Fruit fly (Drosophila melanogaster) whole organism, wandering third instar larva: ENCODE data around the gene me31B.
A peak's percentile ranks its signal among the peaks of the same experiment; 100 is the strongest.

Experiments
- Abd-B ChIP-seq: fragments of >200 bp; optimal IDR thresholded peaks from 2 replicates; lab custom pipeline; 2017; ENCODE audit warnings: missing biosample characterization, missing genetic modification characterization
- CG32264 ChIP-seq: fragments of 200-800 bp; sonication (Bioruptor generic); optimal IDR thresholded peaks from 2 replicates; lab custom pipeline; 2016; ENCODE audit warnings: missing biosample characterization, missing genetic modification characterization
- CG9705 ChIP-seq: fragments of 200-800 bp; sonication (Bioruptor generic); optimal IDR thresholded peaks from 2 replicates; lab custom pipeline; 2018; ENCODE audit warnings: missing biosample characterization, mild to moderate bottlenecking, missing genetic modification characterization
- CrebA ChIP-seq: fragments of 200-800 bp; sonication (Bioruptor generic); optimal IDR thresholded peaks from 2 replicates; lab custom pipeline; 2016; ENCODE audit warnings: missing biosample characterization, mild to moderate bottlenecking, missing genetic modification characterization, borderline replicate concordance
- Dfd ChIP-seq: fragments of >200 bp; optimal IDR thresholded peaks from 2 replicates; lab custom pipeline; 2017; ENCODE audit warnings: missing biosample characterization, missing genetic modification characterization
- Dif ChIP-seq: fragments of 200-275, 200-300 bp; sonication (Bioruptor generic); optimal IDR thresholded peaks from 2 replicates; lab custom pipeline; 2018; ENCODE audit warnings: missing biosample characterization, missing genetic modification characterization; ENCODE audit not compliant: partially characterized antibody
- GATAd ChIP-seq: sonication (Bioruptor generic); optimal IDR thresholded peaks from 2 replicates; lab custom pipeline; 2016; ENCODE audit warnings: missing biosample characterization, missing genetic modification characterization
- HLH106 ChIP-seq: fragments of 200-800 bp; optimal IDR thresholded peaks from 3 replicates; lab custom pipeline; 2019; ENCODE audit warnings: missing biosample characterization, mild to moderate bottlenecking, missing genetic modification characterization, moderate library complexity
- Hnf4 ChIP-seq: fragments of 200-800 bp; sonication (Bioruptor generic); optimal IDR thresholded peaks from 2 replicates; lab custom pipeline; 2016; ENCODE audit warnings: missing biosample characterization, mild to moderate bottlenecking, missing genetic modification characterization
- Hr78 ChIP-seq: fragments of >200 bp; optimal IDR thresholded peaks from 2 replicates; lab custom pipeline; 2017; ENCODE audit warnings: missing biosample characterization, missing genetic modification characterization
- Hr83 ChIP-seq: fragments of 200-300 bp; sonication (Bioruptor generic); optimal IDR thresholded peaks from 2 replicates; lab custom pipeline; 2016; ENCODE audit warnings: missing biosample characterization, mild to moderate bottlenecking, missing genetic modification characterization, moderate library complexity; ENCODE audit not compliant: poor library complexity, severe bottlenecking
- Mio ChIP-seq: sonication (Bioruptor generic); optimal IDR thresholded peaks from 2 replicates; lab custom pipeline; 2016; ENCODE audit warnings: missing biosample characterization, missing genetic modification characterization
- Myc ChIP-seq: fragments of >200 bp; optimal IDR thresholded peaks from 2 replicates; lab custom pipeline; 2017
- N ChIP-seq: fragments of >200 bp; optimal IDR thresholded peaks from 2 replicates; lab custom pipeline; 2018; ENCODE audit warnings: missing biosample characterization, missing external identifiers, missing genetic modification characterization
- OdsH ChIP-seq: fragments of 200-800 bp; sonication (Bioruptor generic); optimal IDR thresholded peaks from 2 replicates; lab custom pipeline; 2016; ENCODE audit warnings: missing biosample characterization, mild to moderate bottlenecking, missing genetic modification characterization
- Rel ChIP-seq, 2 experiments: fragments of 200-800 bp; sonication (Bioruptor generic) in 1 of 2; optimal IDR thresholded peaks; 2 replicates in 1 of 2; 3 replicates in 1 of 2; lab custom pipeline; 2016 to 2019; ENCODE audit warnings: mild to moderate bottlenecking in 2 of 2, missing biosample characterization in 2 of 2, missing genetic modification characterization in 2 of 2, moderate library complexity in 1 of 2
- Sp1 ChIP-seq: fragments of 200-800 bp; sonication (Bioruptor generic); optimal IDR thresholded peaks from 3 replicates; lab custom pipeline; 2019; ENCODE audit warnings: missing biosample characterization, mild to moderate bottlenecking, missing genetic modification characterization, moderate library complexity
- Vsx2 ChIP-seq: fragments of 200-300, 225-300 bp; sonication (Bioruptor generic); optimal IDR thresholded peaks from 2 replicates; lab custom pipeline; 2018; ENCODE audit warnings: missing biosample characterization, missing genetic modification characterization; ENCODE audit not compliant: partially characterized antibody
- br ChIP-seq: fragments of 200-800 bp; sonication (Bioruptor generic); optimal IDR thresholded peaks from 2 replicates; lab custom pipeline; 2016; ENCODE audit warnings: missing biosample characterization, missing genetic modification characterization
- brk ChIP-seq: fragments of 200-800 bp; sonication (Bioruptor generic); optimal IDR thresholded peaks from 2 replicates; lab custom pipeline; 2016; ENCODE audit warnings: missing biosample characterization, mild to moderate bottlenecking, missing genetic modification characterization
- dl ChIP-seq, 2 experiments: fragments of 175-275, 200-275 bp in 1 of 2; fragments of 200-275 bp in 1 of 2; sonication (Bioruptor generic); optimal IDR thresholded peaks; lab custom pipeline; 2018; ENCODE audit warnings: mild to moderate bottlenecking in 2 of 2, missing biosample characterization in 2 of 2, missing genetic modification characterization in 2 of 2, moderate library complexity in 2 of 2; ENCODE audit not compliant: partially characterized antibody in 2 of 2, insufficient read depth in 1 of 2
- dmrt93B ChIP-seq: fragments of 200-800 bp; sonication (Bioruptor generic); optimal IDR thresholded peaks from 2 replicates; lab custom pipeline; 2018; ENCODE audit warnings: missing biosample characterization, mild to moderate bottlenecking, missing genetic modification characterization
- dsf ChIP-seq: sonication (Bioruptor generic); optimal IDR thresholded peaks from 2 replicates; lab custom pipeline; 2016; ENCODE audit warnings: missing biosample characterization, missing genetic modification characterization, borderline replicate concordance
- ey ChIP-seq: fragments of 200-800 bp; sonication (Bioruptor generic); optimal IDR thresholded peaks from 2 replicates; lab custom pipeline; 2016; ENCODE audit warnings: missing biosample characterization, missing genetic modification characterization
- foxo ChIP-seq, 2 experiments: fragments of 200-800 bp; sonication (Bioruptor generic); optimal IDR thresholded peaks; 2 replicates in 1 of 2; 3 replicates in 1 of 2; lab custom pipeline; 2016 to 2017; ENCODE audit warnings: missing biosample characterization in 2 of 2, missing genetic modification characterization in 2 of 2
- fru ChIP-seq: fragments of 200-800 bp; sonication (Bioruptor generic); optimal IDR thresholded peaks from 3 replicates; lab custom pipeline; 2016; ENCODE audit warnings: missing biosample characterization, mild to moderate bottlenecking, missing genetic modification characterization
- h ChIP-seq: fragments of 200-800 bp; sonication (Bioruptor generic); optimal IDR thresholded peaks from 3 replicates; lab custom pipeline; 2016; ENCODE audit warnings: missing biosample characterization, mild to moderate bottlenecking, missing genetic modification characterization
- jim ChIP-seq: fragments of 175-275, 200-325 bp; sonication (Bioruptor generic); optimal IDR thresholded peaks from 2 replicates; lab custom pipeline; 2016; ENCODE audit warnings: missing biosample characterization, mild to moderate bottlenecking, missing genetic modification characterization
- lola ChIP-seq: fragments of >200 bp; optimal IDR thresholded peaks from 2 replicates; lab custom pipeline; 2017; ENCODE audit warnings: missing biosample characterization, missing genetic modification characterization
- pan ChIP-seq: fragments of >200 bp; optimal IDR thresholded peaks from 2 replicates; lab custom pipeline; 2017
- psq ChIP-seq: fragments of 200-800 bp; sonication (Bioruptor generic); optimal IDR thresholded peaks from 3 replicates; lab custom pipeline; 2017; ENCODE audit warnings: missing biosample characterization, mild to moderate bottlenecking, missing genetic modification characterization, moderate library complexity
- rgr ChIP-seq: fragments of 200-800 bp; sonication (Bioruptor generic); optimal IDR thresholded peaks from 3 replicates; lab custom pipeline; 2016; ENCODE audit warnings: missing biosample characterization, mild to moderate bottlenecking, missing genetic modification characterization
- sage ChIP-seq: fragments of 200-800 bp; sonication (Bioruptor generic); optimal IDR thresholded peaks from 2 replicates; lab custom pipeline; 2016; ENCODE audit warnings: missing biosample characterization, mild to moderate bottlenecking, missing genetic modification characterization
- sv ChIP-seq: fragments of 200-800 bp; sonication (Bioruptor generic); optimal IDR thresholded peaks from 3 replicates; lab custom pipeline; 2016; ENCODE audit warnings: missing biosample characterization, missing genetic modification characterization
- usp ChIP-seq: fragments of >200 bp; optimal IDR thresholded peaks from 2 replicates; lab custom pipeline; 2017; ENCODE audit warnings: missing biosample characterization, missing genetic modification characterization
- woc ChIP-seq: sonication (Bioruptor generic); optimal IDR thresholded peaks from 2 replicates; lab custom pipeline; 2016; ENCODE audit warnings: missing biosample characterization, mild to moderate bottlenecking, missing genetic modification characterization

The me31B gene

dm6 chr2L:10238726-10239652 lies at the start of gene me31B:
me31B (plus strand) TSS chr2L:10239341.
- TF ChIP-seq Hnf4 (peak; percentile 1), jim (GFP tag; lab: Kevin White, UChicago) (no peak), woc (GFP tag; lab: Kevin White, UChicago) (peak; percentile 76)
- TF ChIP-seq, all 38 proteins: peak for 2

dm6 chr2L:10191396-10191795 lies 47.7 kb upstream of the me31B start, which contains the start of gene Fum4:
Fum4 (minus strand) TSS chr2L:10191496.
- no peak for TF ChIP-seq CG9705 (GFP tag; lab: Kevin White, UChicago)
- no peak for TF ChIP-seq psq (GFP tag; lab: Kevin White, UChicago)
- TF ChIP-seq Abd-B: no peak
- TF ChIP-seq Rel (GFP tag; optimal IDR thresholded peaks at IDR 0.05; lab: Kevin White, UChicago): no peak
- no peak for TF ChIP-seq Rel (tag; optimal IDR thresholded peaks at IDR 0.05; lab: Kevin White, UChicago)
- TF ChIP-seq dmrt93B (GFP tag; lab: Kevin White, UChicago): no peak
- TF ChIP-seq CG32264: no peak
- TF ChIP-seq Hnf4: no peak
- no peak for TF ChIP-seq jim (GFP tag; lab: Kevin White, UChicago)
- TF ChIP-seq lola (GFP tag; lab: Kevin White, UChicago): no peak
- TF ChIP-seq br (GFP tag; lab: Kevin White, UChicago): no peak
- TF ChIP-seq pan: no peak

dm6 chr2L:10198911-10199310 lies 40.2 kb upstream of the me31B start, which contains the start of gene Sur:
Sur (minus strand) TSS chr2L:10199117.
- no peak for TF ChIP-seq N (GFP tag; lab: Kevin White, UChicago)
- TF ChIP-seq Hr78: no peak
- TF ChIP-seq woc (GFP tag; lab: Kevin White, UChicago): no peak
- no peak for TF ChIP-seq Hnf4
- TF ChIP-seq Vsx2 (GFP tag; lab: Kevin White, UChicago): no peak
- no peak for TF ChIP-seq fru (GFP tag; lab: Kevin White, UChicago)
- TF ChIP-seq sv (GFP tag; lab: Kevin White, UChicago): no peak
- TF ChIP-seq ey: no peak
- TF ChIP-seq Abd-B: no peak
- no peak for TF ChIP-seq dl (GFP tag; optimal IDR thresholded peaks at IDR 0.05; lab: Kevin White, UChicago; ENCODE audit: insufficient read depth in 1 of 2, partially characterized antibody in 2 of 2)
- TF ChIP-seq jim (GFP tag; lab: Kevin White, UChicago): no peak
- no peak for TF ChIP-seq dsf (GFP tag; lab: Kevin White, UChicago)
- TF ChIP-seq usp (GFP tag; lab: Kevin White, UChicago): no peak
- TF ChIP-seq lola (GFP tag; lab: Kevin White, UChicago): no peak
- no peak for TF ChIP-seq GATAd (GFP tag; lab: Kevin White, UChicago)
- TF ChIP-seq CG9705 (GFP tag; lab: Kevin White, UChicago): no peak
- TF ChIP-seq Myc (lab: Kevin White, UChicago): no peak
- TF ChIP-seq Hr83 (GFP tag; lab: Kevin White, UChicago): no peak
- no peak for TF ChIP-seq foxo (GFP tag; optimal IDR thresholded peaks at IDR 0.05; lab: Kevin White, UChicago)

- TF ChIP-seq pan (no peak), N (GFP tag; lab: Kevin White, UChicago) (no peak), Hnf4 (peak; percentile 96), HLH106 (tag; lab: Kevin White, UChicago) (peak; percentile 91), Sp1 (peak; percentile 95), brk (GFP tag; lab: Kevin White, UChicago) (peak; percentile 87), dsf (GFP tag; lab: Kevin White, UChicago) (peak; percentile 88), Abd-B (no peak), sage (GFP tag; lab: Kevin White, UChicago) (peak; percentile 88), Hr83 (GFP tag; lab: Kevin White, UChicago) (peak; percentile 100), fru (GFP tag; lab: Kevin White, UChicago) (peak; percentile 86), dmrt93B (GFP tag; lab: Kevin White, UChicago) (peak; percentile 99), CG32264 (peak; percentile 93), woc (GFP tag; lab: Kevin White, UChicago) (peak; percentile 71), rgr (GFP tag; lab: Kevin White, UChicago) (peak; percentile 99), sv (GFP tag; lab: Kevin White, UChicago) (peak; percentile 98), GATAd (GFP tag; lab: Kevin White, UChicago) (peak; percentile 80), foxo (GFP tag; optimal IDR thresholded peaks at IDR 0.05; lab: Kevin White, UChicago) (peak; percentile 52 to 97), Mio (GFP tag; lab: Kevin White, UChicago) (peak; percentile 91), Myc (lab: Kevin White, UChicago) (peak; percentile 77), CrebA (GFP tag; lab: Kevin White, UChicago) (no peak), h (GFP tag; lab: Kevin White, UChicago) (peak; percentile 98), OdsH (peak; percentile 96), ey (peak; percentile 89), br (GFP tag; lab: Kevin White, UChicago) (peak; percentile 98), Dfd (GFP tag; lab: Kevin White, UChicago) (no peak), CG9705 (GFP tag; lab: Kevin White, UChicago) (peak; percentile 97), dl (GFP tag; optimal IDR thresholded peaks at IDR 0.05; lab: Kevin White, UChicago; ENCODE audit: insufficient read depth in 1 of 2, partially characterized antibody in 2 of 2) (no peak), Rel (GFP tag; optimal IDR thresholded peaks at IDR 0.05; lab: Kevin White, UChicago) (peak; percentile 58), Rel (tag; optimal IDR thresholded peaks at IDR 0.05; lab: Kevin White, UChicago) (peak; percentile 81), lola (GFP tag; lab: Kevin White, UChicago) (no peak), usp (GFP tag; lab: Kevin White, UChicago) (no peak), jim (GFP tag; lab: Kevin White, UChicago) (peak; percentile 2), Dif (GFP tag; lab: Kevin White, UChicago) (peak; percentile 71)
Observed at dm6 chr2L:10200847-10201246, 38.3 kb upstream of the me31B start, which contains the start of the genes Ripalpha and RpL7. Ripalpha (minus strand) TSS chr2L:10200974. RpL7 (plus strand) TSS chr2L:10201004.
